Fruit fly (Drosophila melanogaster): Measurements from ENCODE around the gene Ugt303A1.

Ugt303A1 gene

dm6 chr3R:11221437-11222230 is 46.3 kb downstream of the Ugt303A1 start, which contains the start of the genes CG6693 and RpL3 (continued):
- TF ChIP-seq grn (GFP tag; optimal IDR thresholded peaks at IDR 0.05) (peak; percentile 65), Abd-B (GFP tag; optimal IDR thresholded peaks at IDR 0.05) (no peak), caup (GFP tag; optimal IDR thresholded peaks at IDR 0.05; ENCODE audit: severe bottlenecking) (peak; percentile 92), CG3281 (GFP tag; optimal IDR thresholded peaks at IDR 0.05) (peak; percentile 85), lbe (GFP tag; optimal IDR thresholded peaks at IDR 0.05) (peak; percentile 74), CG17359 (tag; optimal IDR thresholded peaks at IDR 0.05) (peak; percentile 84), rib (GFP tag; IDR thresholded peaks at IDR 0.05) (peak; percentile 71), D19A (tag; optimal IDR thresholded peaks at IDR 0.05) (peak; percentile 68), abd-A (tag; optimal IDR thresholded peaks at IDR 0.05) (no peak), CG18599 (GFP tag; optimal IDR thresholded peaks at IDR 0.05) (peak; percentile 72), CG34224 (GFP tag; IDR thresholded peaks at IDR 0.05; ENCODE audit: partially characterized antibody) (no peak; the same call in 2 of the 3 replicates), HLH4C (GFP tag; IDR thresholded peaks at IDR 0.05; ENCODE audit: partially characterized antibody) (peak; percentile 28; the same call in 2 of the 3 replicates), stc (GFP tag; IDR thresholded peaks at IDR 0.05) (peak; percentile 82), knrl (GFP tag; IDR thresholded peaks at IDR 0.05; ENCODE audit: partially characterized antibody) (peak; percentile 49; the same call in 1 of the 3 replicates), Atf-2 (GFP tag; optimal IDR thresholded peaks at IDR 0.05) (peak; percentile 25), Trl (optimal IDR thresholded peaks at IDR 0.05) (peak in 1 of 2 experiments; percentile 12), Trl (GFP tag; optimal IDR thresholded peaks at IDR 0.05) (peak; percentile 84), al (GFP tag; IDR thresholded peaks at IDR 0.05) (peak; percentile 29; the same call in 1 of the 2 replicates), CG14014 (GFP tag; IDR thresholded peaks at IDR 0.05) (peak; percentile 72; the same call in 1 of the 2 replicates), dpn (GFP tag; optimal IDR thresholded peaks at IDR 0.05) (peak; percentile 32 to 63), CG9797 (GFP tag; optimal IDR thresholded peaks at IDR 0.05) (peak; percentile 100), CG15011 (GFP tag; optimal IDR thresholded peaks at IDR 0.05) (peak; percentile 77), CG30020 (tag; optimal IDR thresholded peaks at IDR 0.05) (peak; percentile 27), CG11398 (GFP tag; optimal IDR thresholded peaks at IDR 0.05) (peak; percentile 55), Lhr (GFP tag; optimal IDR thresholded peaks at IDR 0.05) (peak; percentile 97), Sry-β (GFP tag; optimal IDR thresholded peaks at IDR 0.05) (peak; percentile 45), Opbp (GFP tag; IDR thresholded peaks at IDR 0.05; ENCODE audit: partially characterized antibody) (0 out of 3 replicates have a peak, but pooled peaks have one; percentile 33), Fer2 (tag; optimal IDR thresholded peaks at IDR 0.05) (peak; percentile 28), CG2678 (tag; optimal IDR thresholded peaks at IDR 0.05) (peak; percentile 82)

- TF ChIP-seq CG14860 (GFP tag; IDR thresholded peaks at IDR 0.05; ENCODE audit: partially characterized antibody): no peak
- TF ChIP-seq phol (tag; optimal IDR thresholded peaks at IDR 0.05): peak; percentile 92
- peak; percentile 17 for TF ChIP-seq twi (tag; optimal IDR thresholded peaks at IDR 0.05)
- peak; percentile 12; the same call in 1 of the 2 replicates for TF ChIP-seq CG4360 (GFP tag; IDR thresholded peaks at IDR 0.05)
- peak; percentile 56; the same call in 1 of the 2 replicates for TF ChIP-seq CG32767 (GFP tag; IDR thresholded peaks at IDR 0.05)
- peak; percentile 50 for TF ChIP-seq dm (GFP tag; optimal IDR thresholded peaks at IDR 0.05)
- no peak for TF ChIP-seq CTCF (GFP tag; optimal IDR thresholded peaks at IDR 0.05)
- no peak for TF ChIP-seq CG34376 (GFP tag; optimal IDR thresholded peaks at IDR 0.05)
Observed at dm6 chr3R:11222587-11222986, 47.3 kb downstream of the Ugt303A1 start.
